Worm (Caenorhabditis elegans) whole organism, L1 larva: Measurements from ENCODE around the gene cpf-1.
A peak's percentile ranks its signal among the peaks of the same experiment; 100 is the strongest.

Experiments
- C04F5.9 ChIP-seq: sonication (generic microtip); optimal IDR thresholded peaks from 2 replicates; lab custom pipeline; 2016; ENCODE audit warnings: missing genetic modification characterization, missing compliant biosample characterization
- Y116A8C.19 ChIP-seq: sonication (generic microtip); optimal IDR thresholded peaks from 2 replicates; lab custom pipeline; 2016; ENCODE audit warnings: missing compliant biosample characterization, missing genetic modification characterization, borderline replicate concordance
- aha-1 ChIP-seq: fragments of 150-350 bp; optimal IDR thresholded peaks from 2 replicates; lab custom pipeline; 2014; ENCODE audit warnings: missing biosample characterization, missing genetic modification characterization
- alr-1 ChIP-seq: fragments of 200-800 bp; sonication (Bioruptor generic); optimal IDR thresholded peaks from 2 replicates; lab custom pipeline; 2018; ENCODE audit warnings: borderline replicate concordance, mild to moderate bottlenecking, missing genetic modification characterization, missing compliant biosample characterization
- aly-2 ChIP-seq: fragments of 150-350 bp; optimal IDR thresholded peaks from 2 replicates; lab custom pipeline; 2014; ENCODE audit warnings: missing biosample characterization, missing genetic modification characterization
- blmp-1 ChIP-seq: fragments of 150-350 bp; optimal IDR thresholded peaks from 2 replicates; lab custom pipeline; 2014; ENCODE audit warnings: missing biosample characterization, missing genetic modification characterization
- ceh-63 ChIP-seq: fragments of 200-800 bp; sonication (Bioruptor generic); optimal IDR thresholded peaks from 2 replicates; lab custom pipeline; 2018; ENCODE audit warnings: mild to moderate bottlenecking, missing genetic modification characterization, missing compliant biosample characterization
- ceh-8 ChIP-seq: fragments of 200-800 bp; sonication (Bioruptor generic); optimal IDR thresholded peaks from 2 replicates; lab custom pipeline; 2018; ENCODE audit warnings: mild to moderate bottlenecking, missing genetic modification characterization, moderate library complexity, missing compliant biosample characterization
- ceh-90 ChIP-seq: sonication (generic microtip); optimal IDR thresholded peaks from 2 replicates; lab custom pipeline; 2016; ENCODE audit warnings: missing genetic modification characterization, missing compliant biosample characterization
- ces-1 ChIP-seq: fragments of 150-350 bp; optimal IDR thresholded peaks from 2 replicates; lab custom pipeline; 2014; ENCODE audit warnings: missing biosample characterization, missing genetic modification reagents, missing genetic modification characterization
- dsc-1 ChIP-seq: sonication (generic microtip); optimal IDR thresholded peaks from 2 replicates; lab custom pipeline; 2016; ENCODE audit warnings: mild to moderate bottlenecking, missing genetic modification characterization, missing compliant biosample characterization
- fkh-10 ChIP-seq: sonication (generic microtip); optimal IDR thresholded peaks from 2 replicates; lab custom pipeline; 2017; ENCODE audit warnings: missing biosample characterization, missing genetic modification reagents, missing genetic modification characterization
- hpl-2 ChIP-seq: fragments of 150-350 bp; optimal IDR thresholded peaks from 2 replicates; lab custom pipeline; 2014; ENCODE audit warnings: missing biosample characterization, missing genetic modification reagents, missing genetic modification characterization
- lin-14 ChIP-seq: fragments of 200-800 bp; sonication (Bioruptor generic); optimal IDR thresholded peaks from 2 replicates; lab custom pipeline; 2018; ENCODE audit warnings: mild to moderate bottlenecking, missing genetic modification characterization, moderate library complexity, missing compliant biosample characterization
- lin-15B ChIP-seq: fragments of 150-350 bp; sonication (generic microtip); optimal IDR thresholded peaks from 3 replicates; lab custom pipeline; 2014; ENCODE audit warnings: missing biosample characterization, missing genetic modification characterization
- lin-35 ChIP-seq, 2 experiments: fragments of 150-350 bp; optimal IDR thresholded peaks; 2 replicates each; lab custom pipeline; 2014; ENCODE audit warnings: missing biosample characterization in 2 of 2, missing genetic modification characterization in 2 of 2, missing genetic modification reagents in 2 of 2
- lsy-2 ChIP-seq, 2 experiments: fragments of 150-350 bp; optimal IDR thresholded peaks; 2 replicates each; lab custom pipeline; 2014; ENCODE audit warnings: missing biosample characterization in 2 of 2, missing genetic modification characterization in 2 of 2
- mef-2 ChIP-seq: fragments of 150-350 bp; optimal IDR thresholded peaks from 2 replicates; lab custom pipeline; 2014; ENCODE audit warnings: missing biosample characterization, missing genetic modification characterization
- nhr-11 ChIP-seq: fragments of 150-350 bp; optimal IDR thresholded peaks from 2 replicates; lab custom pipeline; 2014; ENCODE audit warnings: missing biosample characterization, missing genetic modification characterization
- nhr-12 ChIP-seq: sonication (generic microtip); optimal IDR thresholded peaks from 2 replicates; lab custom pipeline; 2017; ENCODE audit warnings: missing biosample characterization, missing genetic modification characterization
- nhr-28 ChIP-seq: fragments of 150-350 bp; optimal IDR thresholded peaks from 2 replicates; lab custom pipeline; 2014; ENCODE audit warnings: missing biosample characterization, missing genetic modification characterization
- nhr-47 ChIP-seq: sonication (generic microtip); optimal IDR thresholded peaks from 2 replicates; lab custom pipeline; 2016; ENCODE audit warnings: mild to moderate bottlenecking, missing genetic modification characterization, moderate library complexity, missing compliant biosample characterization
- nhr-71 ChIP-seq: sonication (generic microtip); optimal IDR thresholded peaks from 2 replicates; lab custom pipeline; 2016; ENCODE audit warnings: mild to moderate bottlenecking, missing genetic modification characterization, moderate library complexity, missing compliant biosample characterization
- nhr-85 ChIP-seq: sonication (generic microtip); peaks from one replicate; lab custom pipeline; 2016; ENCODE audit warnings: missing genetic modification characterization, inconsistent platforms, missing compliant biosample characterization
- pax-3 ChIP-seq: fragments of 200-800 bp; sonication (Bioruptor generic); optimal IDR thresholded peaks from 2 replicates; lab custom pipeline; 2018; ENCODE audit warnings: mild to moderate bottlenecking, missing genetic modification characterization, moderate library complexity, missing compliant biosample characterization
- pqm-1 ChIP-seq: sonication (generic microtip); optimal IDR thresholded peaks from 3 replicates; lab custom pipeline; 2017; ENCODE audit warnings: missing biosample characterization, missing genetic modification characterization
- skn-1 ChIP-seq: fragments of 150-350 bp; optimal IDR thresholded peaks from 2 replicates; lab custom pipeline; 2014; ENCODE audit warnings: missing biosample characterization, missing genetic modification characterization
- sptf-1 ChIP-seq: fragments of 150-350 bp; optimal IDR thresholded peaks from 2 replicates; lab custom pipeline; 2014; ENCODE audit warnings: missing biosample characterization, missing genetic modification characterization
- swsn-7 ChIP-seq: sonication (generic microtip); optimal IDR thresholded peaks from 2 replicates; lab custom pipeline; 2016; ENCODE audit warnings: missing genetic modification characterization, missing compliant biosample characterization
- tbx-2 ChIP-seq: sonication (generic microtip); optimal IDR thresholded peaks from 2 replicates; lab custom pipeline; 2016; ENCODE audit warnings: missing genetic modification characterization, missing compliant biosample characterization
- unc-130 ChIP-seq: fragments of 150-350 bp; optimal IDR thresholded peaks from 2 replicates; lab custom pipeline; 2017; ENCODE audit warnings: missing biosample characterization, missing genetic modification characterization, inconsistent platforms
- unc-62 ChIP-seq: fragments of 150-350 bp; optimal IDR thresholded peaks from 2 replicates; lab custom pipeline; 2014; ENCODE audit warnings: missing biosample characterization, missing genetic modification reagents, missing genetic modification characterization
- unc-86 ChIP-seq: sonication (generic microtip); optimal IDR thresholded peaks from 2 replicates; lab custom pipeline; 2016; ENCODE audit warnings: missing genetic modification characterization, missing compliant biosample characterization
- vab-15 ChIP-seq: sonication (generic microtip); optimal IDR thresholded peaks from 2 replicates; lab custom pipeline; 2017; ENCODE audit warnings: missing genotype, mild to moderate bottlenecking, missing genetic modification characterization, missing compliant biosample characterization
- zag-1 ChIP-seq: fragments of 150-350 bp; optimal IDR thresholded peaks from 2 replicates; lab custom pipeline; 2014; ENCODE audit warnings: missing biosample characterization, missing genetic modification characterization
- ztf-11 ChIP-seq, 2 experiments: sonication (generic microtip); optimal IDR thresholded peaks; 2 replicates each; lab custom pipeline; 2016 to 2017; ENCODE audit warnings: missing genetic modification characterization in 2 of 2, missing biosample characterization in 1 of 2, missing compliant biosample characterization in 1 of 2

Gene cpf-1

DNA sequence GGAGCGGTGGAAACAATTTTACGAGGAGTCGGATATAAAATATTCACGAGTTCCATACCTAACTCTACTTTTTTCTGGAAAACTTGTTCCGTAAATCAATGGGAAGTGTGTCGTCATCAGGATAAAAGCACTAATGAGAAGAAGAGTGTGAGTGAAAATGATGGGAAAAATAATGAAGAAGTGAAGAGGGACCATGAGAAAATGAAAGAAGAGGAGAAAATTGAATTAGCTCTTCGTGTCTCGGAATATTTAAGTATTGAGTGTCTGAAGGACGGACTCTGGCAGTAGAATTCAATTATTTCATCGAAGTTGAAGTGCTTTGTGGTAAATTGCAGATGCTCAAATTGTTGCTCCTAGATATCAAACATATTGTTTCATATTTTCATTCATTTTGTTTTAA is 13.0 kb downstream of the cpf-1 start:
- TF ChIP-seq vab-15 (no peak), unc-86 (tag; lab: Kevin White, UChicago) (peak; percentile 51), dsc-1 (tag; lab: Kevin White, UChicago) (peak; percentile 72), alr-1 (tag; lab: Kevin White, UChicago) (no peak), lsy-2 (tag; optimal IDR thresholded peaks at IDR 0.05; lab: Kevin White, UChicago) (peak in 1 of 2 experiments; percentile 16), C04F5.9 (no peak), ces-1 (GFP tag; lab: Kevin White, UChicago) (peak; percentile 51), lin-14 (GFP tag; lab: Kevin White, UChicago) (peak; percentile 88), aly-2 (tag; lab: Kevin White, UChicago) (no peak), nhr-71 (tag; lab: Kevin White, UChicago) (peak; percentile 57), lin-35 (GFP tag; optimal IDR thresholded peaks at IDR 0.05; lab: Kevin White, UChicago) (peak in 1 of 2 experiments; percentile 10), pqm-1 (tag; lab: Kevin White, UChicago) (no peak), ceh-8 (GFP tag; lab: Kevin White, UChicago) (peak; percentile 77), zag-1 (peak; percentile 52), nhr-28 (tag; lab: Kevin White, UChicago) (no peak)

ce11 chrII:8588442-8588841 is 13.8 kb downstream of the cpf-1 start:
- TF ChIP-seq zag-1 (peak; percentile 35), lin-15B (no peak), nhr-12 (tag; lab: Kevin White, UChicago) (no peak), ztf-11 (tag; optimal IDR thresholded peaks at IDR 0.05; lab: Kevin White, UChicago) (peak in 1 of 2 experiments; percentile 42), nhr-47 (tag; lab: Kevin White, UChicago) (no peak), nhr-11 (no peak), lin-14 (GFP tag; lab: Kevin White, UChicago) (peak; percentile 28), pax-3 (tag; lab: Kevin White, UChicago) (no peak)

DNA sequence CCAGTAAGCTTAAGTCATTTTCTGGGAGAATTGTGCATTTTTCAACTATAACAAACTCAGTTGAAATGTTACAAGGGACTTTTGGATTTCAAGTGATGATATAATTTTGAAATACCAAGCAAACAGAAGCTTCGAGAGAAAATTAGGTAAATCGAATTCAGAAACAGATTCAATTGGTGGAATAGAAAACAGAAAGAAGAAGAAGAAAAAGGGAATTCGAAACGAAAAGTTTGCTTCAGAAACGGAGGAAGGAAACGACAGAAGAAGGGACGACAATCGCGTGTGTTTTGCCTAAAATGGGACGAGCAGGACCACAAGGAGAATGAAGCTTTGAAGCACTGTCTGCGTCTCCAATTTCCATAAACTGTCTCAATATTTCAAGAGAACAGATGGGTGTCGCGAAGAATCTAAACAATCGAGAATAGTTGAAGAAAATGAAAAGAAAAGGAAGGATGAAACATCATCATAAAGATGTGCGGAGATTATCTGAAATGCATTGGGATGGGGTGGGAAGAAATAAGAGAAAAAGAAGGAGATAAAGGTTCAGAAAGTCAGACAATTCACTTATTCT is 14.5 kb downstream of the cpf-1 start:
- TF ChIP-seq blmp-1 (tag; lab: Kevin White, UChicago) (peak; percentile 14), fkh-10 (peak; percentile 14), lin-14 (GFP tag; lab: Kevin White, UChicago) (peak; percentile 73), nhr-71 (tag; lab: Kevin White, UChicago) (peak; percentile 39), ceh-63 (no peak), tbx-2 (peak; percentile 39), mef-2 (tag; lab: Kevin White, UChicago) (no peak)

DNA sequence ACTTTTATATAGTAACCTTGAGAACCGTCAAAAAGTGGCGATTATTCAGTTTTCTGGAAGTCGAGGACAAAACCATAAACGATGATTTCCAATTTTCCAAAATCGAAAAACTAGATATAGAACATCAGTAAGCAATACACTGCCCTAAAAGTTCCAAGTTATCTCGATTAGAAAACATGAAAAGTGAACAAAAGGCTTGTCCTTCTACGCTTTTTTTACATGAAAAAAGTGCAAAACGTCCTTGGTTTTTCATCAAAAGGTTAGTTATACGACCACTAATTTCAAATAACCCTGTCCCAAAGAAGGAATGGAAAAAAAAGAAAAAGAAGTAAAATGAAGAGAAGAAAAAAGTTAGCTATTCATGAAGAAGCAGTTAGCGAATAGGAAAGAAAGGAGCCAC is 16.3 kb downstream of the cpf-1 start:
- TF ChIP-seq aly-2 (tag; lab: Kevin White, UChicago) (no peak), ceh-90 (no peak), nhr-85 (tag; lab: Kevin White, UChicago) (no peak), alr-1 (tag; lab: Kevin White, UChicago) (no peak), unc-130 (tag; lab: Kevin White, UChicago) (no peak), aha-1 (tag; lab: Kevin White, UChicago) (no peak), dsc-1 (tag; lab: Kevin White, UChicago) (no peak), ces-1 (GFP tag; lab: Kevin White, UChicago) (no peak), Y116A8C.19 (tag; lab: Kevin White, UChicago) (no peak), skn-1 (tag; lab: Kevin White, UChicago) (no peak), hpl-2 (no peak), sptf-1 (tag; lab: Kevin White, UChicago) (no peak), unc-62 (no peak), swsn-7 (tag; lab: Kevin White, UChicago) (no peak)
- TF ChIP-seq, all 84 proteins: peak for 0
